Fruit fly (Drosophila melanogaster) whole organism, adult: ENCODE measurements around the gene CG44174.

Source experiments
- CG33017 ChIP-seq: fragments of 200-800 bp; sonication (Bioruptor generic); optimal IDR thresholded peaks from 2 replicates; lab custom pipeline; 2018; ENCODE audit warnings: missing biosample characterization, mild to moderate bottlenecking, missing genetic modification characterization, moderate library complexity
- CG5204 ChIP-seq: fragments of 200-800 bp; sonication (Bioruptor generic); optimal IDR thresholded peaks from 2 replicates; lab custom pipeline; 2016; ENCODE audit warnings: missing biosample characterization, missing genetic modification characterization
- Clk ChIP-seq: fragments of 200-800 bp; sonication (Bioruptor generic); optimal IDR thresholded peaks from 2 replicates; lab custom pipeline; 2017; ENCODE audit warnings: missing biosample characterization, missing genetic modification characterization
- Crg-1 ChIP-seq: fragments of 200-800 bp; sonication (Bioruptor generic); optimal IDR thresholded peaks from 2 replicates; lab custom pipeline; 2016; ENCODE audit warnings: missing biosample characterization, missing genetic modification characterization
- Hr96 ChIP-seq: fragments of 200-800 bp; sonication (Bioruptor generic); optimal IDR thresholded peaks from 2 replicates; lab custom pipeline; 2016; ENCODE audit warnings: missing biosample characterization, missing genetic modification characterization
- cic ChIP-seq: fragments of 200-800 bp; sonication (Bioruptor generic); optimal IDR thresholded peaks from 2 replicates; lab custom pipeline; 2017; ENCODE audit warnings: missing biosample characterization, mild to moderate bottlenecking, missing genetic modification characterization, moderate library complexity
- ovo ChIP-seq: fragments of 200-800 bp; sonication (Bioruptor generic); optimal IDR thresholded peaks from 2 replicates; lab custom pipeline; 2016; ENCODE audit warnings: missing biosample characterization, missing genetic modification characterization
- toe ChIP-seq: fragments of 200-800 bp; sonication (Bioruptor generic); optimal IDR thresholded peaks from 2 replicates; lab custom pipeline; 2016; ENCODE audit warnings: missing biosample characterization, missing genetic modification characterization

DNA sequence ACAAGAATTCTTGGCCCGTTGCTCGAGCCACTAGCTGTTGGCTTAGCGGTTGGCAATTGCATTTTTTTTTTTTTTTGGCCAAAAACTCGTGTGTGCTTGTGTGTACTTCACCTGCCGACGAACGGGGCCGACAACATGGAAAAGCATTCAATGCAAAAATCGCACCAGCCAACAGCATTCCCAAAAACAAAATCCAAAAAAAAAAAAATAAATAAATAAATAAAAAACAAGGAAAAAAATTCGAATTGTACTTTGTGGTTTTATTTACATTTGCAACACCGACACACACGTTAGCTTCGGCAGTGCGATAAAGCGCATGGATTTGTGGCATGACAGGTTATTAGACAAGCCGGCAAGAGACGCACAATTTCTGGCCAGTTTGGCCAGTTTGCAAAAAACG, 15.7 kb upstream of the CG44174 start:
- TF ChIP-seq CG33017 (tag; lab: Kevin White, UChicago) (no peak), toe (GFP tag; lab: Kevin White, UChicago) (no peak), Crg-1 (no peak), CG5204 (GFP tag; lab: Kevin White, UChicago) (no peak), ovo (no peak), Hr96 (no peak), Clk (no peak), cic (GFP tag; lab: Kevin White, UChicago) (no peak)
